Worm (Caenorhabditis elegans): ENCODE measurements around the gene cept-1.

ce11 chrX:12731188-12731857 is 30.6 kb upstream of the cept-1 start, which contains the start of gene pgp-12:
- TF ChIP-seq drap-1 (GFP tag; optimal IDR thresholded peaks at IDR 0.05), result no peak
- TF ChIP-seq lin-13 (tag; optimal IDR thresholded peaks at IDR 0.05), result no peak
- TF ChIP-seq nhr-12 (tag; optimal IDR thresholded peaks at IDR 0.05), result no peak
- TF ChIP-seq ces-1 (GFP tag; optimal IDR thresholded peaks at IDR 0.05), result no peak
- no peak for TF ChIP-seq nhr-76 (tag; optimal IDR thresholded peaks at IDR 0.05)
